Worm (Caenorhabditis elegans) whole organism, L1 larva: ENCODE results near the gene tag-342.

Experiments
- alr-1 ChIP-seq: fragments of 200-800 bp; sonication (Bioruptor generic); optimal IDR thresholded peaks from 2 replicates; lab custom pipeline; 2018; ENCODE audit warnings: borderline replicate concordance, mild to moderate bottlenecking, missing genetic modification characterization, missing compliant biosample characterization

Gene tag-342

ce11 chrIII:9516148-9516547, 48.2 kb downstream of the tag-342 start, which contains the start of gene F55H2.7:
Gene F55H2.7, minus strand, starts transcription at chrIII:9516248.
- TF ChIP-seq alr-1 (tag; lab: Kevin White, UChicago): no peak
- TF ChIP-seq, all 84 proteins: peak for 0
